Worm (Caenorhabditis elegans) whole organism, L2 larva: ENCODE data around the gene F47D12.3.

ENCODE experiments used
- aly-2 ChIP-seq: fragments of 150-350 bp; optimal IDR thresholded peaks from 2 replicates; lab custom pipeline; 2014; ENCODE audit warnings: missing biosample characterization, missing genetic modification characterization
- ceh-82 ChIP-seq: fragments of 150-350 bp; optimal IDR thresholded peaks from 2 replicates; lab custom pipeline; 2014; ENCODE audit warnings: missing biosample characterization, missing genetic modification characterization
- crh-2 ChIP-seq: sonication (generic microtip); optimal IDR thresholded peaks from 2 replicates; lab custom pipeline; 2017; ENCODE audit warnings: missing biosample characterization, missing genetic modification characterization
- nhr-12 ChIP-seq: fragments of 150-350 bp; optimal IDR thresholded peaks from 2 replicates; lab custom pipeline; 2014; ENCODE audit warnings: missing biosample characterization, missing genetic modification characterization
- ztf-11 ChIP-seq: sonication (generic microtip); optimal IDR thresholded peaks from 2 replicates; lab custom pipeline; 2017; ENCODE audit warnings: missing biosample characterization, missing genetic modification characterization

DNA sequence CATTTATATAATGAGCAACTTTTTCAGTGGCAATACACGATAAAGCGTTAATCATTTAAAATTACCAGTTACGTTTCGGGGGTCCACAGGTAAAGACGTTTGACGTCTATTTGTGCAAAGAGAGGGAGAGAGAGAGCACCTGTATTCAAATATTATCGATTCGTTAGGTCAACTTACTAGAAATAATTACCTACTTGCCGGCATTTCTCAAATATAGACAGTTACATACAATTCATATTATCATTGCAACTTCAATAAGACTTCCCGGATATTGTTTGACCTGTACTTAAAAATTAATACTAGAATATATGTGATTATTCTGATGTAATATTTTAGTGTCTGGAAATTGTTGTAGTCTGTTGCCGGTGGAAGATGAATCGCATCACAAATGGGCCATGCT is 12.4 kb upstream of the F47D12.3 start, which contains the start of gene gadr-3:
- TF ChIP-seq ceh-82 (tag; lab: Kevin White, UChicago) (no peak), crh-2 (no peak), ztf-11 (tag; lab: Kevin White, UChicago) (no peak), aly-2 (tag; lab: Kevin White, UChicago) (no peak), nhr-12 (tag; lab: Kevin White, UChicago) (no peak)
